Fruit fly (Drosophila melanogaster): ENCODE data around the gene lmgB.
A peak's percentile ranks its signal among the peaks of the same experiment; 100 is the strongest.

The lmgB gene

DNA sequence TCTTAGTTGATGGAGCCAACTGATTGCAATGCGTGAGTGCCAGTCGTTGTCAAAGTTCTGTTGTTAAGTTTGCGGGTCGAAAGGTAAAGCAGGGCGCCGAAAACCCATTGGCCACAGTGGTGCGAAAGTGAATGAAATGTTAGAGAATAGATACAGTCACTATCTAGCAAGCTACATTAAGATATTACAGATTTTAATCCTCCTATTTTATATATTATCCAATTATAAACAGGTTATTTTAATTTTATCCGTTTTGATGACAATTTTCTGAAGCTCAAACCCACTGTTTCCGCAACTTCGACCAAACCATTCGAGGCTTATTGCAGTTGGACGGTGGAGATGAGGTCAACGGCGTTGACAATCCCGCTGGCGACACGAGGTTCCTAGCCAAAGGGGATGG, 24.1 kb upstream of the lmgB start (continued):
- TF ChIP-seq CG2678 (tag; optimal IDR thresholded peaks at IDR 0.05) (peak; percentile 22), Sox102F (GFP tag; optimal IDR thresholded peaks at IDR 0.05) (peak; percentile 61), Atf-2 (GFP tag; optimal IDR thresholded peaks at IDR 0.05) (no peak), CG2202 (tag; optimal IDR thresholded peaks at IDR 0.05) (no peak), CG15073 (GFP tag; optimal IDR thresholded peaks at IDR 0.05) (no peak), CG9727 (GFP tag; optimal IDR thresholded peaks at IDR 0.05) (peak; percentile 36), D19A (tag; optimal IDR thresholded peaks at IDR 0.05) (peak; percentile 26), HLH3B (GFP tag; IDR thresholded peaks at IDR 0.05) (0 out of 2 replicates have a peak, but pooled peaks have one; percentile 30), pzg (GFP tag; optimal IDR thresholded peaks at IDR 0.05) (no peak), bowl (GFP tag; IDR thresholded peaks at IDR 0.05) (no peak), gem (tag; optimal IDR thresholded peaks at IDR 0.05) (peak; percentile 51), CG18476 (GFP tag; optimal IDR thresholded peaks at IDR 0.05) (no peak), tll (GFP tag; optimal IDR thresholded peaks at IDR 0.05) (no peak), Ets65A (GFP tag) (peak; percentile 54), ewg (GFP tag; optimal IDR thresholded peaks at IDR 0.05) (peak; percentile 18), ham (GFP tag; IDR thresholded peaks at IDR 0.05) (no peak), Six4 (GFP tag; optimal IDR thresholded peaks at IDR 0.05) (peak; percentile 40), CG15514 (GFP tag; optimal IDR thresholded peaks at IDR 0.05) (no peak), CG7556 (GFP tag; optimal IDR thresholded peaks at IDR 0.05) (no peak), CG32532 (GFP tag; IDR thresholded peaks at IDR 0.05) (no peak), CG16813 (GFP tag; IDR thresholded peaks at IDR 0.05; ENCODE audit: partially characterized antibody) (no peak), NC2α (GFP tag; optimal IDR thresholded peaks at IDR 0.05) (no peak), seq (GFP tag; IDR thresholded peaks at IDR 0.05) (no peak), Ets97D (GFP tag; optimal IDR thresholded peaks at IDR 0.05) (no peak), CG13123 (GFP tag; optimal IDR thresholded peaks at IDR 0.05) (no peak), ems (GFP tag; optimal IDR thresholded peaks at IDR 0.05) (no peak), CG17912 (GFP tag; optimal IDR thresholded peaks at IDR 0.05) (no peak), lab (GFP tag; optimal IDR thresholded peaks at IDR 0.05) (peak; percentile 42), CG2120 (GFP tag; optimal IDR thresholded peaks at IDR 0.05) (no peak), CG10959 (GFP tag; IDR thresholded peaks at IDR 0.05) (no peak), CG11504 (tag; optimal IDR thresholded peaks at IDR 0.05) (peak; percentile 34), Oli (tag; optimal IDR thresholded peaks at IDR 0.05) (peak; percentile 55), CG15696 (tag; optimal IDR thresholded peaks at IDR 0.05) (no peak), CG3838 (GFP tag; optimal IDR thresholded peaks at IDR 0.05) (no peak), dati (GFP tag; IDR thresholded peaks at IDR 0.05) (no peak), gfzf (GFP tag; optimal IDR thresholded peaks at IDR 0.05) (no peak), lmd (GFP tag; IDR thresholded peaks at IDR 0.05) (no peak; the same call in 1 of the 2 replicates), CG14710 (tag; optimal IDR thresholded peaks at IDR 0.05) (peak; percentile 17), Hr51 (GFP tag; optimal IDR thresholded peaks at IDR 0.05) (peak in 1 of 2 experiments; percentile 37), bsh (GFP tag; optimal IDR thresholded peaks at IDR 0.05) (peak in 1 of 2 experiments; percentile 75), CG34422 (GFP tag; IDR thresholded peaks at IDR 0.05) (0 out of 3 replicates have a peak, but pooled peaks have one; percentile 25), CG11085 (GFP tag; IDR thresholded peaks at IDR 0.05) (no peak), pb (GFP tag; optimal IDR thresholded peaks at IDR 0.05) (no peak), CG10654 (GFP tag; optimal IDR thresholded peaks at IDR 0.05) (no peak), D (optimal IDR thresholded peaks at IDR 0.05) (no peak), D (GFP tag; optimal IDR thresholded peaks at IDR 0.05) (peak; percentile 32), bcd (GFP tag; optimal IDR thresholded peaks at IDR 0.05) (no peak), CG14667 (GFP tag; IDR thresholded peaks at IDR 0.05) (no peak), Awh (GFP tag; IDR thresholded peaks at IDR 0.05) (no peak), nerfin-1 (tag; optimal IDR thresholded peaks at IDR 0.05) (no peak), CG4328 (GFP tag; optimal IDR thresholded peaks at IDR 0.05) (no peak)
